Fruit fly (Drosophila melanogaster): ENCODE results near the gene prage.
A peak's percentile ranks its signal among the peaks of the same experiment; 100 is the strongest.

Gene prage

DNA sequence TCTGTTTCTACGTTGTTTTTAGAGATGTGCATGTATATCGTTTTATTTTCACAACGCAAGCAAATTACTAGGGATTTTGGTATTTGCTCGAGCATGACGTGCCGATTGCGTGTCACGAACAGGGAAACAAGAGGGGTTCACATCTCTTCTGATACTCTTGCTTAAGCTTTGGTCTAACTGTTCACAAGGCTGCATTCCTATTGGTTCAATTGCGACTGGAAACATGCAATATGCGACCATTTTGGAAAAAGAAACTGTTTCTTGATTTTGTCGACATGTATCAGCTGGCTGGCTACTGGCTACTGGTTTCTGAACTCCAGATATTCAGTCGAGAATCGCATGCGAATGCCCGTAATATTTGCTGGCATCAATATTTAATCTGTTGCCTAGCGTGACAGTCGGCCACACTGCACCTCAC lies 106.6 kb downstream of the prage start, which contains the start of gene Coa8 (continued):
- TF ChIP-seq CG11247 (GFP tag; IDR thresholded peaks at IDR 0.05), result 0 out of 2 replicates have a peak, but pooled peaks have one; percentile 19
- peak; percentile 17 for TF ChIP-seq Abd-B (GFP tag; optimal IDR thresholded peaks at IDR 0.05)
- TF ChIP-seq HmgZ (tag; optimal IDR thresholded peaks at IDR 0.05), result peak; percentile 53
- peak; percentile 37 for TF ChIP-seq inv (GFP tag; IDR thresholded peaks at IDR 0.05; ENCODE audit: partially characterized antibody)
- TF ChIP-seq Lhr (GFP tag; optimal IDR thresholded peaks at IDR 0.05), result peak; percentile 31
- no peak for TF ChIP-seq CG3065 (GFP tag; optimal IDR thresholded peaks at IDR 0.05)
- peak; percentile 17 for TF ChIP-seq Oli (tag; optimal IDR thresholded peaks at IDR 0.05)
- TF ChIP-seq Aef1 (GFP tag; IDR thresholded peaks at IDR 0.05), result peak; percentile 26; the same call in 2 of the 3 replicates
- TF ChIP-seq CG13775 (GFP tag; optimal IDR thresholded peaks at IDR 0.05), result no peak
- TF ChIP-seq Dll (GFP tag; IDR thresholded peaks at IDR 0.05; ENCODE audit: partially characterized antibody), result peak; percentile 57
- peak; percentile 29; the same call in 1 of the 2 replicates for TF ChIP-seq klu (GFP tag; IDR thresholded peaks at IDR 0.05)
- TF ChIP-seq CG9437 (GFP tag; optimal IDR thresholded peaks at IDR 0.05), result peak; percentile 11
- peak; percentile 11 for TF ChIP-seq Scr (GFP tag; IDR thresholded peaks at IDR 0.05; ENCODE audit: partially characterized antibody)
- no peak for TF ChIP-seq CG10543 (GFP tag; optimal IDR thresholded peaks at IDR 0.05)
- TF ChIP-seq lab (GFP tag; optimal IDR thresholded peaks at IDR 0.05), result no peak
- peak; percentile 49; the same call in 2 of the 3 replicates for TF ChIP-seq CG11695 (GFP tag; IDR thresholded peaks at IDR 0.05)
- TF ChIP-seq insv (GFP tag; optimal IDR thresholded peaks at IDR 0.05), result peak in 1 of 2 experiments; percentile 25
- peak; percentile 89 for TF ChIP-seq Med (GFP tag)
- peak; percentile 33 for TF ChIP-seq CG9797 (GFP tag; optimal IDR thresholded peaks at IDR 0.05)
- no peak for TF ChIP-seq CG15479 (GFP tag; optimal IDR thresholded peaks at IDR 0.05)
- no peak for TF ChIP-seq D19B (GFP tag; optimal IDR thresholded peaks at IDR 0.05)
- no peak for TF ChIP-seq CG17912 (GFP tag; optimal IDR thresholded peaks at IDR 0.05)
- TF ChIP-seq Hey (tag; optimal IDR thresholded peaks at IDR 0.05), result no peak
- TF ChIP-seq esg (GFP tag; conservative IDR thresholded peaks at IDR 0.05), result no peak; the same call in 1 of the 2 replicates
- TF ChIP-seq jumu (GFP tag; optimal IDR thresholded peaks at IDR 0.05), result peak; percentile 17
- peak; percentile 34 for TF ChIP-seq Fer1 (GFP tag; optimal IDR thresholded peaks at IDR 0.05)
- peak; percentile 47 for TF ChIP-seq caup (GFP tag; optimal IDR thresholded peaks at IDR 0.05; ENCODE audit: severe bottlenecking)
- peak; percentile 13 for TF ChIP-seq CG8290 (GFP tag; optimal IDR thresholded peaks at IDR 0.05)
- TF ChIP-seq CG8290 (tag; optimal IDR thresholded peaks at IDR 0.05), result peak; percentile 62 to 77
- TF ChIP-seq Atf3 (GFP tag; optimal IDR thresholded peaks at IDR 0.05), result peak; percentile 23
- no peak for TF ChIP-seq CG11723 (GFP tag; optimal IDR thresholded peaks at IDR 0.05)
- TF ChIP-seq Rx (GFP tag; IDR thresholded peaks at IDR 0.05), result peak; percentile 14; the same call in 1 of the 2 replicates
- no peak; the same call in 2 of the 3 replicates for TF ChIP-seq zen2 (GFP tag; IDR thresholded peaks at IDR 0.05; ENCODE audit: partially characterized antibody)
- TF ChIP-seq CG17829 (tag; optimal IDR thresholded peaks at IDR 0.05), result peak; percentile 9
- TF ChIP-seq CG31224 (GFP tag; IDR thresholded peaks at IDR 0.05), result peak; percentile 87
- TF ChIP-seq lola (GFP tag; optimal IDR thresholded peaks at IDR 0.05), result no peak
- TF ChIP-seq CG7372 (GFP tag; IDR thresholded peaks at IDR 0.05), result 0 out of 2 replicates have a peak, but pooled peaks have one; percentile 25
- no peak for TF ChIP-seq CrebB (tag; optimal IDR thresholded peaks at IDR 0.05)
- TF ChIP-seq Drgx (GFP tag; IDR thresholded peaks at IDR 0.05), result peak; percentile 46; the same call in 1 of the 2 replicates
- peak; percentile 31 for TF ChIP-seq CG13296 (GFP tag; optimal IDR thresholded peaks at IDR 0.05)
- no peak for TF ChIP-seq pita (GFP tag; optimal IDR thresholded peaks at IDR 0.05)
- peak; percentile 62 for TF ChIP-seq BEAF-32 (GFP tag; optimal IDR thresholded peaks at IDR 0.05)
- TF ChIP-seq Doc3 (GFP tag; IDR thresholded peaks at IDR 0.05; ENCODE audit: partially characterized antibody), result peak; percentile 34
- TF ChIP-seq Chrac-16 (GFP tag; optimal IDR thresholded peaks at IDR 0.05), result peak; percentile 14
- peak; percentile 12 for TF ChIP-seq Max (GFP tag; optimal IDR thresholded peaks at IDR 0.05)
- TF ChIP-seq pzg (GFP tag; optimal IDR thresholded peaks at IDR 0.05), result peak; percentile 46
- no peak for TF ChIP-seq CG8359 (GFP tag; optimal IDR thresholded peaks at IDR 0.05; ENCODE audit: borderline replicate concordance)
- TF ChIP-seq CG7963 (GFP tag; IDR thresholded peaks at IDR 0.05; ENCODE audit: partially characterized antibody), result 0 out of 3 replicates have a peak, but pooled peaks have one; percentile 36

All from whole organism, embryonic.